Fruit fly (Drosophila melanogaster) whole organism, embryonic: ENCODE results near the gene Ugt35A1.

Experiments
- BtbVII ChIP-seq: fragments of 200-800 bp; sonication (Bioruptor generic); optimal IDR thresholded peaks from 3 replicates; lab custom pipeline; 2017; ENCODE audit warnings: missing biosample characterization, mild to moderate bottlenecking, missing genetic modification characterization
- CG10321 ChIP-seq: fragments of 200-800 bp; sonication (Bioruptor generic); IDR thresholded peaks from 2 replicates; pipeline ENCODE4 v1.3.6; 2022; ENCODE audit warnings: missing biosample characterization, missing genetic modification characterization
- CG10543 ChIP-seq: fragments of 200-800 bp; sonication (Bioruptor generic); optimal IDR thresholded peaks from 3 replicates; lab custom pipeline; 2017; ENCODE audit warnings: missing biosample characterization, mild to moderate bottlenecking, missing genetic modification characterization, moderate library complexity
- CG11247 ChIP-seq: fragments of 200-800 bp; sonication (Bioruptor generic); IDR thresholded peaks from 2 replicates; pipeline ENCODE4 v1.3.6; 2022; ENCODE audit warnings: missing biosample characterization, missing genetic modification characterization
- CG12769 ChIP-seq: fragments of 200-800 bp; sonication (Bioruptor generic); optimal IDR thresholded peaks from 2 replicates; lab custom pipeline; 2019; ENCODE audit warnings: missing biosample characterization, mild to moderate bottlenecking, missing genetic modification characterization, moderate library complexity
- CG1529 ChIP-seq: fragments of 200-800 bp; sonication (Bioruptor generic); optimal IDR thresholded peaks from 3 replicates; lab custom pipeline; 2018; ENCODE audit warnings: missing biosample characterization, missing genetic modification characterization
- CG17385 ChIP-seq: fragments of 200-800 bp; sonication (Bioruptor generic); optimal IDR thresholded peaks from 3 replicates; lab custom pipeline; 2018; ENCODE audit warnings: missing biosample characterization, mild to moderate bottlenecking, missing genetic modification characterization
- CG2199 ChIP-seq: fragments of 200-800 bp; sonication (Bioruptor generic); IDR thresholded peaks from 3 replicates; pipeline ENCODE4 v1.3.6; 2022; ENCODE audit warnings: missing biosample characterization, missing genetic modification characterization
- CG31224 ChIP-seq: fragments of 200-800 bp; sonication (Bioruptor generic); IDR thresholded peaks from 2 replicates; pipeline ENCODE4 v1.3.6; 2022; ENCODE audit warnings: missing biosample characterization, missing genetic modification characterization
- CG3163 ChIP-seq: fragments of 200-800 bp; sonication (Bioruptor generic); optimal IDR thresholded peaks from 3 replicates; lab custom pipeline; 2016; ENCODE audit warnings: missing biosample characterization, missing genetic modification characterization
- CG34376 ChIP-seq: fragments of 200-800 bp; sonication (Bioruptor generic); optimal IDR thresholded peaks from 2 replicates; lab custom pipeline; 2018; ENCODE audit warnings: missing biosample characterization, mild to moderate bottlenecking, missing genetic modification characterization
- CG4854 ChIP-seq: fragments of 200-800 bp; sonication (Bioruptor generic); optimal IDR thresholded peaks from 2 replicates; lab custom pipeline; 2016; ENCODE audit warnings: missing biosample characterization, missing genetic modification characterization, inconsistent platforms
- CG6175 ChIP-seq: fragments of 200-800 bp; sonication (Bioruptor generic); IDR thresholded peaks from 3 replicates; pipeline ENCODE4 v1.3.6; 2022; ENCODE audit warnings: missing biosample characterization, missing genetic modification characterization
- CG6765 ChIP-seq: fragments of 200-800 bp; sonication (Bioruptor generic); optimal IDR thresholded peaks from 3 replicates; lab custom pipeline; 2017; ENCODE audit warnings: missing biosample characterization, mild to moderate bottlenecking, missing genetic modification characterization
- CG7745 ChIP-seq: fragments of 200-800 bp; sonication (Bioruptor generic); optimal IDR thresholded peaks from 2 replicates; lab custom pipeline; 2018; ENCODE audit warnings: missing biosample characterization, mild to moderate bottlenecking, missing genetic modification characterization, moderate library complexity
- CG7987 ChIP-seq: fragments of 200-800 bp; sonication (Bioruptor generic); optimal IDR thresholded peaks from 2 replicates; lab custom pipeline; 2018; ENCODE audit warnings: missing biosample characterization, mild to moderate bottlenecking, missing genetic modification characterization, moderate library complexity
- Deaf1 ChIP-seq: fragments of 200-800 bp; optimal IDR thresholded peaks from 3 replicates; lab custom pipeline; 2019; ENCODE audit warnings: missing biosample characterization, mild to moderate bottlenecking, missing genetic modification characterization, moderate library complexity
- Ets65A ChIP-seq: fragments of 200-800 bp; sonication (Bioruptor generic); peaks from one replicate; lab custom pipeline; 2016; ENCODE audit warnings: missing biosample characterization, missing genetic modification characterization
- GATAe ChIP-seq: fragments of 200-800 bp; sonication (Bioruptor generic); conservative IDR thresholded peaks from 2 replicates; pipeline ENCODE4 v1.3.6; 2022; ENCODE audit warnings: missing biosample characterization, missing genetic modification characterization
- H2.0 ChIP-seq: fragments of 200-800 bp; sonication (Bioruptor generic); IDR thresholded peaks from 2 replicates; pipeline ENCODE4 v1.3.6; 2022; ENCODE audit warnings: missing biosample characterization, missing genetic modification characterization
- Hey ChIP-seq: fragments of 200-800 bp; sonication (Bioruptor generic); optimal IDR thresholded peaks from 3 replicates; lab custom pipeline; 2018; ENCODE audit warnings: missing biosample characterization, mild to moderate bottlenecking, missing genetic modification characterization
- Hr78 ChIP-seq, 2 experiments: fragments of 200-800 bp in 1 of 2; fragments of >200 bp in 1 of 2; sonication (Bioruptor generic) in 1 of 2; optimal IDR thresholded peaks; 2 replicates each; lab custom pipeline; 2017 to 2019; ENCODE audit warnings: missing biosample characterization in 2 of 2, missing genetic modification characterization in 2 of 2, mild to moderate bottlenecking in 1 of 2, moderate library complexity in 1 of 2
- Jarid2 ChIP-seq: fragments of 200-800 bp; sonication (Bioruptor generic); optimal IDR thresholded peaks from 3 replicates; lab custom pipeline; 2017; ENCODE audit warnings: mild to moderate bottlenecking, missing biosample characterization, missing genetic modification reagents, missing genetic modification characterization
- MBD-R2 ChIP-seq: fragments of 200-800 bp; sonication (Bioruptor generic); IDR thresholded peaks from 2 replicates; pipeline ENCODE4 v1.3.6; 2022; ENCODE audit warnings: missing biosample characterization, missing genetic modification characterization
- Med ChIP-seq: fragments of 200-800 bp; sonication (Bioruptor generic); peaks from one replicate; lab custom pipeline; 2016; ENCODE audit warnings: missing biosample characterization, missing genetic modification characterization, mild to moderate bottlenecking, inconsistent platforms, moderate library complexity
- NC2α ChIP-seq: fragments of 200-800 bp; sonication (Bioruptor generic); optimal IDR thresholded peaks from 2 replicates; lab custom pipeline; 2016; ENCODE audit warnings: missing biosample characterization, missing genetic modification characterization
- Pdp1 ChIP-seq, 2 experiments: fragments of 200-800 bp; sonication (Bioruptor generic); optimal IDR thresholded peaks; 3 replicates each; lab custom pipeline; 2016; ENCODE audit warnings: missing biosample characterization in 2 of 2, missing genetic modification characterization in 2 of 2, mild to moderate bottlenecking in 1 of 2, moderate library complexity in 1 of 2
- caup ChIP-seq: fragments of 200-800 bp; sonication (Bioruptor generic); optimal IDR thresholded peaks from 3 replicates; lab custom pipeline; 2017; ENCODE audit warnings: missing biosample characterization, mild to moderate bottlenecking, missing genetic modification characterization, moderate library complexity; ENCODE audit not compliant: severe bottlenecking
- chinmo ChIP-seq: fragments of 200-800 bp; sonication (Bioruptor generic); IDR thresholded peaks from 4 replicates; pipeline ENCODE4 v1.3.6; 2022; ENCODE audit warnings: missing biosample characterization, missing genetic modification characterization; ENCODE audit not compliant: partially characterized antibody
- chn ChIP-seq: fragments of 200-800 bp; sonication (Bioruptor generic); optimal IDR thresholded peaks from 2 replicates; lab custom pipeline; 2016; ENCODE audit warnings: missing biosample characterization, missing genetic modification characterization
- cwo ChIP-seq: fragments of 200-800 bp; sonication (Bioruptor generic); optimal IDR thresholded peaks from 3 replicates; lab custom pipeline; 2017; ENCODE audit warnings: missing biosample characterization, missing genetic modification characterization, mild to moderate bottlenecking, moderate library complexity, missing genetic modification reagents
- dpn ChIP-seq, 2 experiments: fragments of 200-800 bp; sonication (Bioruptor generic); optimal IDR thresholded peaks; 3 replicates each; lab custom pipeline; 2016; ENCODE audit warnings: missing biosample characterization in 2 of 2, missing genetic modification characterization in 2 of 2
- eve ChIP-seq, 2 experiments: fragments of >200 bp; optimal IDR thresholded peaks; 2 replicates each; lab custom pipeline; 2017; ENCODE audit warnings: missing biosample characterization in 2 of 2, missing genetic modification characterization in 2 of 2
- exex ChIP-seq: fragments of 200-800 bp; sonication (Bioruptor generic); optimal IDR thresholded peaks from 4 replicates; lab custom pipeline; 2018; ENCODE audit warnings: missing biosample characterization, mild to moderate bottlenecking, missing genetic modification characterization, moderate library complexity
- ftz-f1 ChIP-seq: fragments of 200-800 bp; sonication (Bioruptor generic); optimal IDR thresholded peaks from 2 replicates; lab custom pipeline; 2016; ENCODE audit warnings: missing biosample characterization, missing genetic modification characterization
- gem ChIP-seq: fragments of 200-800 bp; sonication (Bioruptor generic); optimal IDR thresholded peaks from 2 replicates; lab custom pipeline; 2019; ENCODE audit warnings: missing biosample characterization, mild to moderate bottlenecking, missing genetic modification characterization, moderate library complexity
- grn ChIP-seq: fragments of 200-800 bp; sonication (Bioruptor generic); optimal IDR thresholded peaks from 3 replicates; lab custom pipeline; 2017; ENCODE audit warnings: missing biosample characterization, missing genetic modification characterization
- lilli ChIP-seq: fragments of 200-800 bp; sonication (Bioruptor generic); optimal IDR thresholded peaks from 3 replicates; lab custom pipeline; 2016; ENCODE audit warnings: missing biosample characterization, missing genetic modification characterization
- mirr ChIP-seq: fragments of 200-800 bp; sonication (Bioruptor generic); optimal IDR thresholded peaks from 3 replicates; lab custom pipeline; 2018; ENCODE audit warnings: missing biosample characterization, mild to moderate bottlenecking, missing genetic modification characterization
- pan ChIP-seq, 4 experiments: fragments of >200 bp in 3 of 4; fragments of 200-800 bp in 1 of 4; sonication (Bioruptor generic) in 1 of 4; optimal IDR thresholded peaks in 3 of 4; IDR thresholded peaks in 1 of 4; 2 replicates each; pipeline versions ENCODE4 v1.3.6 to Lab custom; 2017 to 2022; ENCODE audit warnings: missing biosample characterization in 2 of 4, missing genetic modification characterization in 2 of 4, mixed read lengths in 1 of 4
- salm ChIP-seq: fragments of 200-800 bp; sonication (Bioruptor generic); optimal IDR thresholded peaks from 2 replicates; lab custom pipeline; 2018; ENCODE audit warnings: missing biosample characterization, mild to moderate bottlenecking, missing genetic modification characterization
- sd ChIP-seq: fragments of 200-800 bp; sonication (Bioruptor generic); optimal IDR thresholded peaks from 3 replicates; lab custom pipeline; 2018; ENCODE audit warnings: missing biosample characterization, mild to moderate bottlenecking, missing genetic modification characterization, moderate library complexity
- sob ChIP-seq: fragments of 200-800 bp; sonication (Bioruptor generic); IDR thresholded peaks from 2 replicates; pipeline ENCODE4 v1.3.6; 2022; ENCODE audit warnings: missing biosample characterization, missing genetic modification characterization
- sug ChIP-seq: fragments of 200-800 bp; optimal IDR thresholded peaks from 2 replicates; lab custom pipeline; 2019; ENCODE audit warnings: missing biosample characterization, mild to moderate bottlenecking, missing genetic modification characterization, moderate library complexity
- tna ChIP-seq: fragments of 200-800 bp; sonication (Bioruptor generic); IDR thresholded peaks from 2 replicates; pipeline ENCODE4 v1.3.6; 2022; ENCODE audit warnings: missing biosample characterization, missing genetic modification characterization; ENCODE audit not compliant: partially characterized antibody
- tx ChIP-seq: fragments of 200-800 bp; sonication (Bioruptor generic); optimal IDR thresholded peaks from 2 replicates; lab custom pipeline; 2016; ENCODE audit warnings: missing biosample characterization, missing genetic modification characterization
- vnd ChIP-seq: fragments of 200-800 bp; sonication (Bioruptor generic); IDR thresholded peaks from 3 replicates; pipeline ENCODE4 v1.3.6; 2022; ENCODE audit warnings: missing biosample characterization, missing genetic modification characterization; ENCODE audit not compliant: partially characterized antibody
- zf30C ChIP-seq: fragments of 200-800 bp; sonication (Bioruptor generic); optimal IDR thresholded peaks from 3 replicates; lab custom pipeline; 2018; ENCODE audit warnings: missing biosample characterization, mild to moderate bottlenecking, missing genetic modification characterization

Gene Ugt35A1

DNA sequence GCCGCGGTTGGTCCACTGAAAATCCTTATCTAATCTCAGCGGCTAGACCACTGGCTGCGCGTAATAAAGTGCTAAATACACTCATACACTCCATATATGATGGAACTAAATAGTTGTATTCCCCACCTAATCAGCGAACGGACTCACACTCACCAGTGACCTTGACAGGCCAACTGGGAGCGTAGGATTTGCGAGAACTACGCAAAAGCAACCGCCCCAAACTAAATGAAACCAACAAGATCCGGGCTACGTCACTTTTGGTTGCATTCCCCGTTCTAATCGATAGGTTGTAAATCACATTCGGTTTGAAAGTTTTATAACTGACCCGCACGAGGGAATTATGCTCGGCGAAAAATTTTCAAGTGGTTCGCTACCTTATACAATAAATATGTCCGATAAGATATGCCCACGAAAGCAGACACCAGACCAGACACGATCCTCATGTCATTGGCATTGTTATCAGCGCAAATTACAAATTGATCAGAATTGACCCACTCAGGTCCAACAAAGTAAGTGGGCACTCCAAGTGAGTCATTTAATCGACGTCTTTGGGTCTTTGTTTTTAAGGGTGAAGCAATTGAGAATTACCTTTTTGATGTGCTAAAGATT is 26.9 kb upstream of the Ugt35A1 start:
- no peak for TF ChIP-seq tna (GFP tag; lab: Robert Waterston, UW)
- TF ChIP-seq GATAe (GFP tag; lab: Robert Waterston, UW): peak; percentile 21; the same call in 1 of the 2 replicates
- peak; percentile 98 for TF ChIP-seq exex
- peak; percentile 86 for TF ChIP-seq mirr (GFP tag; lab: Kevin White, UChicago)
- TF ChIP-seq gem: peak; percentile 41
- peak; percentile 29 for TF ChIP-seq CG7745 (tag; lab: Kevin White, UChicago)
- peak; percentile 6 for TF ChIP-seq CG12769 (tag; lab: Kevin White, UChicago)
- peak; percentile 12 for TF ChIP-seq CG6765 (GFP tag; lab: Kevin White, UChicago)
- TF ChIP-seq sug: peak; percentile 97
- 0 out of 2 replicates have a peak, but pooled peaks have one; percentile 9 for TF ChIP-seq sob (GFP tag; lab: Robert Waterston, UW)
- TF ChIP-seq sd: peak; percentile 82
- no peak for TF ChIP-seq Jarid2
- TF ChIP-seq CG11247 (GFP tag; lab: Robert Waterston, UW): 0 out of 2 replicates have a peak, but pooled peaks have one; percentile 29
- TF ChIP-seq CG1529 (GFP tag; lab: Kevin White, UChicago): no peak
- peak; percentile 23 for TF ChIP-seq Deaf1 (tag; lab: Kevin White, UChicago)
- peak; percentile 64 for TF ChIP-seq CG34376 (GFP tag; lab: Kevin White, UChicago)
- peak; percentile 24 for TF ChIP-seq CG10543 (GFP tag; lab: Kevin White, UChicago)
- TF ChIP-seq Hey (tag; lab: Kevin White, UChicago): peak; percentile 83
- TF ChIP-seq grn (GFP tag; lab: Kevin White, UChicago): peak; percentile 87
- TF ChIP-seq BtbVII (GFP tag; lab: Kevin White, UChicago): peak; percentile 32
- TF ChIP-seq vnd: 0 out of 3 replicates have a peak, but pooled peaks have one; percentile 31
- TF ChIP-seq CG2199 (GFP tag; lab: Robert Waterston, UW): no peak
- TF ChIP-seq tx: no peak
- TF ChIP-seq CG4854 (GFP tag; lab: Kevin White, UChicago): no peak
- peak; percentile 74 for TF ChIP-seq CG31224 (GFP tag; lab: Robert Waterston, UW)
- TF ChIP-seq Pdp1 (GFP tag; optimal IDR thresholded peaks at IDR 0.05; lab: Kevin White, UChicago): peak in 1 of 2 experiments; percentile 84
- peak; percentile 11 for TF ChIP-seq salm (tag; lab: Kevin White, UChicago)
- TF ChIP-seq Ets65A (GFP tag; lab: Kevin White, UChicago): peak; percentile 25
- TF ChIP-seq Med (GFP tag; lab: Kevin White, UChicago): peak; percentile 50
- peak; percentile 86 for TF ChIP-seq cwo (GFP tag; lab: Kevin White, UChicago)
- TF ChIP-seq zf30C: no peak
- peak in 1 of 2 experiments; percentile 59 for TF ChIP-seq Hr78 (GFP tag; optimal IDR thresholded peaks at IDR 0.05; lab: Kevin White, UChicago)

DNA sequence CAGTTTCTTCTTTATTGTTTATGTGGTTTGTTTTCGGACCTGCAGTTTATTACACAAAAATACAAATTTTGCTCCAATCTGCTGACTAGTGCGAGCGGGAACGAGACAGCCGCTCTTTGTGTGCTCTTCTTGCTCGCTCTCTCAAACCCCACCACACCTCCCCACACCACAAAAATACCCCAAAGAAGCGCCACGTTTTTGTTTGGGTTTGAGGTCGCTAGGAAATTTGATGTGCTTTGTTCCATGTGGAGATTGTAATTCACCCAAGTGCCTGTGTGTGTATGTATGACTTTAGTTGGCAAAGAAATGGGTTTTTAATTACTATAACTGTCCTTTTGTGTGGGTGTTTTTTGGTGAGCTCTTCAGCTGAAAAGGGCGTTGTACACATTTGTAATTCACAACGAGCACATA is 25.6 kb upstream of the Ugt35A1 start:
- TF ChIP-seq CG7987 (GFP tag; lab: Kevin White, UChicago): peak; percentile 23
- TF ChIP-seq caup (GFP tag; lab: Kevin White, UChicago): peak; percentile 38
- TF ChIP-seq CG17385 (GFP tag; lab: Kevin White, UChicago): peak; percentile 3
- 0 out of 3 replicates have a peak, but pooled peaks have one; percentile 23 for TF ChIP-seq CG6175 (GFP tag; lab: Robert Waterston, UW)
- peak; percentile 21; the same call in 1 of the 2 replicates for TF ChIP-seq MBD-R2
- peak; percentile 54 for TF ChIP-seq ftz-f1 (GFP tag; lab: Kevin White, UChicago)
- TF ChIP-seq dpn (GFP tag; optimal IDR thresholded peaks at IDR 0.05; lab: Kevin White, UChicago): peak; percentile 19 to 27
- TF ChIP-seq CG10321 (GFP tag; lab: Robert Waterston, UW): peak; percentile 84
- TF ChIP-seq CG3163 (GFP tag; lab: Kevin White, UChicago): peak; percentile 43
- peak; percentile 87; the same call in 1 of the 4 replicates for TF ChIP-seq chinmo (GFP tag; lab: Robert Waterston, UW)
- TF ChIP-seq H2.0 (GFP tag; lab: Robert Waterston, UW): no peak
- TF ChIP-seq pan (optimal IDR thresholded peaks at IDR 0.05; lab: Kevin White, UChicago): no peak
- TF ChIP-seq pan (GFP tag; optimal IDR thresholded peaks at IDR 0.05 in 1 of 2, IDR thresholded peaks at IDR 0.05 in 1 of 2): peak in 1 of 2 experiments; percentile 39
- no peak for TF ChIP-seq chn (GFP tag; lab: Kevin White, UChicago)
- peak; percentile 19 for TF ChIP-seq BtbVII (GFP tag; lab: Kevin White, UChicago)
- TF ChIP-seq eve (GFP tag; optimal IDR thresholded peaks at IDR 0.05; lab: Kevin White, UChicago): no peak
- no peak for TF ChIP-seq lilli (GFP tag; lab: Kevin White, UChicago)
- no peak for TF ChIP-seq NC2α (GFP tag; lab: Kevin White, UChicago)
